Worm (Caenorhabditis elegans) whole organism, midembryonic: ENCODE results near the gene K08D9.6.

Experiments
- T22C8.4 ChIP-seq: fragments of 200-800 bp; sonication (Bioruptor generic); IDR thresholded peaks from 2 replicates; pipeline ENCODE4 v1.3.6; 2022; ENCODE audit warnings: missing genetic modification characterization, missing compliant biosample characterization
- cog-1 ChIP-seq: sonication (generic microtip); optimal IDR thresholded peaks from 2 replicates; lab custom pipeline; 2016; ENCODE audit warnings: missing genetic modification characterization, missing compliant biosample characterization
- flt-1 ChIP-seq: fragments of 200-800 bp; sonication (Bioruptor generic); IDR thresholded peaks from 2 replicates; pipeline ENCODE4 v1.3.6; 2022; ENCODE audit warnings: missing genetic modification characterization, missing compliant biosample characterization
- klf-2 ChIP-seq: fragments of 200-800 bp; sonication (Bioruptor generic); conservative IDR thresholded peaks from 2 replicates; pipeline ENCODE4 v1.3.6; 2022; ENCODE audit warnings: missing genetic modification reagents, missing genetic modification characterization, missing compliant biosample characterization
- med-1 ChIP-seq: sonication (generic microtip); optimal IDR thresholded peaks from 2 replicates; lab custom pipeline; 2017; ENCODE audit warnings: missing genetic modification characterization, mild to moderate bottlenecking, missing compliant biosample characterization, antibody characterized with exemption, missing genetic modification reagents; ENCODE audit not compliant: insufficient read depth
- ref-1 ChIP-seq: fragments of 200-800 bp; sonication (Bioruptor generic); conservative IDR thresholded peaks from 2 replicates; pipeline ENCODE4 v1.3.6; 2022; ENCODE audit warnings: missing genetic modification reagents, missing genetic modification characterization, missing compliant biosample characterization
- tab-1 ChIP-seq: fragments of 200-800 bp; sonication (Bioruptor generic); IDR thresholded peaks from 2 replicates; pipeline ENCODE4 v1.3.6; 2022; ENCODE audit warnings: missing genetic modification characterization, missing compliant biosample characterization
- ztf-23 ChIP-seq: fragments of 200-800 bp; sonication (Bioruptor generic); IDR thresholded peaks from 2 replicates; pipeline ENCODE4 v1.3.6; 2022; ENCODE audit warnings: missing genetic modification reagents, missing genetic modification characterization, missing compliant biosample characterization
- ztf-29 ChIP-seq: fragments of 200-800 bp; sonication (Bioruptor generic); IDR thresholded peaks from 2 replicates; pipeline ENCODE4 v1.3.6; 2022; ENCODE audit warnings: missing genetic modification reagents, missing genetic modification characterization, missing compliant biosample characterization

Gene K08D9.6

DNA sequence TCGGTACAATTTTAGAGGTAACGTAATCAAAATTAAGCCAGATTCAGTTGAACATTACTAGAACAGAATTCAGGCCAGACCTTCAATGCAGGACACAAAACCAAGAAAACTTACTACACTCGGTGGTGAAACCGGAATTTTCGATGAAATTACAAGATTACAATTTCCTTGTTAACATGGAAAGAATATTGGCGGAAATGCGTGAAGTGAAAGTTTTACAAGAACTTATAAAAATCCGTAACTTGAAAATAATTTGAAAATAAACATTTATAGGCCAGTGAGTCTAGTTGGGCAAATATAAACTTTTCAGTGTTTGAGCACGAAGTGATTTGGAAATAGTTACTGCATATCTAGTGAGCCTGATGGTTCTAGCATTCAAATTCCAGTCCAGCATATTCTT is at the start of gene K08D9.6:
K08D9.6 (minus strand) TSS at position 101 of the 400 bp plus-strand sequence.
- TF ChIP-seq ztf-29 (GFP tag; lab: Robert Waterston, UW), result no peak
- no peak for TF ChIP-seq T22C8.4 (GFP tag; lab: Robert Waterston, UW)

DNA sequence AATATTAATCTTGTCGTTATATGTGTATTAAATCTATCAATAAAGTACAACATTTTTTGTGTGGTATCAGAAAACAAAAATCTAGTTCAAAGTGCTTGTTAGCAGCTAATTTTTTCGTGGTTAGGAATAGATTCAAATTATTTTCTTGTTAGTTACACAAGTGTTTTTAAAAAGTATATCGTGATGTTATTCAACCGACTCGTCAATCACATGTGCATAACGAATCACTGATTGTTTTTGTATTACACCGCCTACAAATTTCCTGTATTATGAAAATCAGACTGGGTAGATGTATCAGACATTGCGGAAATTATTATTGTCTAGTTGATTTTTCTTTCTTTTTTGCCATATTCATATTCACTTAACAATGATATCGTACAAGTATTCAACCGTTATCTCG is 48.2 kb upstream of the K08D9.6 start, which contains the start of gene str-64:
str-64 (plus strand) TSS at position 301 of the 400 bp plus-strand sequence.
- TF ChIP-seq tab-1, result no peak
- no peak for TF ChIP-seq klf-2 (GFP tag; lab: Robert Waterston, UW)
- no peak for TF ChIP-seq med-1
- TF ChIP-seq ztf-23, result no peak
- TF ChIP-seq flt-1 (GFP tag; lab: Robert Waterston, UW), result no peak
- TF ChIP-seq ztf-29 (GFP tag; lab: Robert Waterston, UW), result no peak

DNA sequence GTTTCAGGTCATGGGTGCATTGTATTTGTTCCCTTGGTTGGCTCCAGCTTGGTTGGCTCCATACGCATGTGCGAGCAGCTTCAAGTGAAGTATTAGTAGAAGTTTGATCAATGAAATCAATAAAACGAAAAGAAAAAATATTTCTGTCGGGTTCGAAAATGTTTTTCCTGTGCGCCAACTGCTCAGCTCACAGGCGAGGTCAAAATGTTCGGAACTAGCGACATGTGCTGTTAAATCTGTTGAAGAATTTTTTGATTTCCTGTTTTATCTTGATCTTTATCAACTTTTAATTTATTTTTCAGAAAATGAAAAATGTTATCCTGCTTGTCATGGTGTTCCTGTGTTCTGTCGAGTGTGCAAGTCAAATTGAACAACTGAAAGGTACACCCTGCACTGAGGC is 46.7 kb upstream of the K08D9.6 start, which contains the start of gene T28A11.25:
T28A11.25 (plus strand) TSS at position 301 of the 400 bp plus-strand sequence.
- TF ChIP-seq flt-1 (GFP tag; lab: Robert Waterston, UW) (no peak), med-1 (no peak), ref-1 (GFP tag; lab: Robert Waterston, UW) (no peak), klf-2 (GFP tag; lab: Robert Waterston, UW) (no peak), cog-1 (tag; lab: Kevin White, UChicago) (no peak), tab-1 (no peak), ztf-29 (GFP tag; lab: Robert Waterston, UW) (no peak), T22C8.4 (GFP tag; lab: Robert Waterston, UW) (no peak), ztf-23 (no peak)

DNA sequence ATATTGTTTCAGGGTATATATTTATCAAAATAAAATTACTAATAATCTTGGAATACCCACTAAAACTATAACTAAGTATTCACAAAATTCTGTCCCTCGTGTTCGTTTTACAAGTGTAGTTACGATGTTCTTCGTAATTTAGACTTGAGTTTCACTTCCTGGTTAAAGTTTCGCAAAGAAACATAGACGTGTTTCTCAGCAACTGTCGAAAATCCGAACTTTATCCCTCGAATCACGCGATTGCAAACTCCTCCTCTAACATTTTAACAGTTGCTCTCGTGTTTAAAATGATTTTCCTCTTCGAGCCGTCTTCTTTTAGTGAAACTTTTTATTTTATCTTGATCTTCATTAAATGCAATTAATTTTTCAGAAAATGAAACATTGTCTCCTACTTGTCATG is 45.2 kb upstream of the K08D9.6 start, which contains the start of gene T28A11.2:
T28A11.2 (plus strand) TSS at position 371 of the 400 bp plus-strand sequence.
- TF ChIP-seq ztf-29 (GFP tag; lab: Robert Waterston, UW) (no peak), tab-1 (no peak), ztf-23 (no peak), T22C8.4 (GFP tag; lab: Robert Waterston, UW) (no peak), flt-1 (GFP tag; lab: Robert Waterston, UW) (no peak), cog-1 (tag; lab: Kevin White, UChicago) (no peak), med-1 (no peak), ref-1 (GFP tag; lab: Robert Waterston, UW) (no peak), klf-2 (GFP tag; lab: Robert Waterston, UW) (no peak)

DNA sequence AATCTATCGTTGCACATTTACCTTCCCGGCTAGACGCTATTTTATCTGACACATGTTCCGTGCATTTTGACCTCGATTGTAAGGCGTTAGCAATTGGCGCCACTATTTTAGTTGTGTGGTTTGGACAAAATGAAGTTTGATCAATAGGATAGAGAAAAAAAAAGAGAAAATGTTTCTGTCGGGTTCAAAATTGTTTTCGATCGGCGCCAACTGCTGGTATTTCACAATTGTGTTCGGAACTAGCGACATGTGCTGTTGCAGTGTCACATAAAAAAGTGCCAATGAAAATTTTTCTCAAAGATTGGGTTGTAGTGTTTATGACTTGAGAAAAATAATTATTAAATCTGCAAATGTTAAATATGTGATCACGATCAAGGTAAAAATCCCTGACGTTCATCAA is 44.4 kb upstream of the K08D9.6 start:
- TF ChIP-seq ztf-23, result no peak
- TF ChIP-seq flt-1 (GFP tag; lab: Robert Waterston, UW), result no peak
- no peak for TF ChIP-seq med-1
- TF ChIP-seq ztf-29 (GFP tag; lab: Robert Waterston, UW), result no peak
- TF ChIP-seq tab-1, result no peak
- no peak for TF ChIP-seq klf-2 (GFP tag; lab: Robert Waterston, UW)
- TF ChIP-seq T22C8.4 (GFP tag; lab: Robert Waterston, UW), result no peak

DNA sequence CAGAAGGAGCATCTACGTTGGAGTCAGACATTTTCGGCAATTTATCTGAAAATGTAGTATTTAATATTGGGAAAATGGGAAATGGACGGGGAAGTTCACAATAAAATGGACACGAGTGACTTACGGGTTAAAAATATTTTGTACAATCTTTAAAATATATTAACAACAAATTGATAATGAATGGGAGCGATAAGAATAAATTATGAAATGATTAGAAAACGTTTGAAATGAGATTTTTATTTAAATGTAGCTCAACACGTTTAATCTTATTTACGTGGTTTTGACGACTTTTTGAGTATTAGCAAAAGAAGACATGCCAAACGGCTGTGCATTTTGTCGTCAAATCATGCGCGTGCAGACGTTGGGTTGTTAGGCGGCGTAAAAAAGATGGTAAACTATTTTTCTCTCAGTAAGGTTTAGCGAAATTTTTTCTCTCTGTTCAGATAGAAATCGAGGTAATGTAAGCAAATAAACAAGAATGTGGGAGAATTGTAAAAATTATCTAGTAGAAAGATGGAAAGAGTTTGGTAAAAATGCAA is 43.4 kb upstream of the K08D9.6 start, which contains the start of gene fbxa-64:
fbxa-64 (minus strand) TSS at position 51 of the 539 bp plus-strand sequence.
- no peak for TF ChIP-seq ztf-29 (GFP tag; lab: Robert Waterston, UW)

DNA sequence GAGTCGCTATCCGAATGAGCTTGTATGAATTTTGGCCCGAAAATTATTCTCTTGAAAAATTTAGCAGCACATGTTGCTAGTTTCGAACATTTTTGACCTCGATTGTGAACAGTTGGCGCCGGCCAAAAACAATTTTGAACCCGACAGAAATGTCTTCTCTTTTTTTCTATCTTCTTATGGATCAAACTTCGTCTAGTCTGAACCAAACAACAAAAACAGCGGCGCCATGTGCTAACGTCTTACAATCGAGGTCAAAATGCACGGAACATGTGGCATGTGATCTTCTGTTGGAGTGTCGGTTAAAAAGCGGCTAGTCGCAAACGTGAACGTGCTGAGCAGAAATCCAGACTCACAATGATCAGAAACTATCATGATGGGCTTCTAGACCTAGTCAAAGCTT is 41.4 kb upstream of the K08D9.6 start:
- TF ChIP-seq ztf-23 (no peak), tab-1 (no peak), flt-1 (GFP tag; lab: Robert Waterston, UW) (no peak), med-1 (no peak), ref-1 (GFP tag; lab: Robert Waterston, UW) (no peak)

DNA sequence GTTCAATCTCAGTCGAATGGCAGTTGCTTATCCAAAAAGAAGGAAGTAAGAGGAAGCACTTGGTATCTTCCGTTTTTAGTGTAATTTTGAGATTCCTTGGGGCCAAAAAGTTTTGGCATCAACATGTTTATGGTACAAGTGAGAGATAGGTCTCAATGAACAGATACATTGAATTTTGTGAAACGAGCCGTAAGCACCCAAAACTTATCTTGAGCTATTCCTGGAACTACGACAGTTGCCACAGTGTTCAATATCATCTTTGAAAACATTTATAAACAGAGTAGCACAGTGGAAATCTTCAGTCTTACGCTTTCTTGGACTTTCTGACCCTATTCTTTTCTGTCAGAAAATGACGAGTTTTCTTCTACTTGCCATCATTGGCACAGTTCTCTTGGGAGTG is 40.2 kb upstream of the K08D9.6 start, which contains the start of gene T28A11.3:
T28A11.3 (plus strand) TSS at position 301 of the 400 bp plus-strand sequence.
- TF ChIP-seq ztf-29 (GFP tag; lab: Robert Waterston, UW) (no peak), T22C8.4 (GFP tag; lab: Robert Waterston, UW) (no peak), cog-1 (tag; lab: Kevin White, UChicago) (no peak), flt-1 (GFP tag; lab: Robert Waterston, UW) (no peak), ref-1 (GFP tag; lab: Robert Waterston, UW) (no peak), tab-1 (no peak), med-1 (no peak), ztf-23 (no peak), klf-2 (GFP tag; lab: Robert Waterston, UW) (no peak)

DNA sequence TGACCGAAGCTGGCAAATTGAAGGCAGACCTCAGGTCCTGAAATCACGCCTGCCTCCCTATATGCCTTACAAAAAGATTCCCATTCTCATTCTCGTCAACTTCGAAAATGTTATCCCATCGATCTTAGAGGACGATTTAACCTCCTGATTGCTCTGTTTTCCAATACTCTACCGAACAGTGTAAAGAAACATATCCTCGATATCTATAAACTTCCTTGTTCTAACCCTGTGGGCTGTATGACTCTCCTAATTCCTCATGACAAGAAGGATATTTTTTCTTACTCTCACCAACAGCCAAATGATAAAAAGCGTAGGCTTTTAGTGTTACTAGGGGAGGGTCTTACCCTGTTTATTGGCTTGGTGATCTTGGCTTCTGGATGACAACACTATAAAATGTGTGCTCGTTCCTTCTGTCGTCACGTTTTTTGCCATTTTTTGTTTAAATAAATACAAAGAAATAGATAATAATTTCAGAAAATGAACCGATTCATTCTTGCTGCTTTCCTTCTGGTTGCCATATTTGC is 38.9 kb upstream of the K08D9.6 start, which contains the start of gene T28A11.4:
T28A11.4 (plus strand) TSS at position 474 of the 524 bp plus-strand sequence.
- no peak for TF ChIP-seq T22C8.4 (GFP tag; lab: Robert Waterston, UW)
- no peak for TF ChIP-seq med-1
- no peak for TF ChIP-seq flt-1 (GFP tag; lab: Robert Waterston, UW)
- TF ChIP-seq klf-2 (GFP tag; lab: Robert Waterston, UW), result no peak

DNA sequence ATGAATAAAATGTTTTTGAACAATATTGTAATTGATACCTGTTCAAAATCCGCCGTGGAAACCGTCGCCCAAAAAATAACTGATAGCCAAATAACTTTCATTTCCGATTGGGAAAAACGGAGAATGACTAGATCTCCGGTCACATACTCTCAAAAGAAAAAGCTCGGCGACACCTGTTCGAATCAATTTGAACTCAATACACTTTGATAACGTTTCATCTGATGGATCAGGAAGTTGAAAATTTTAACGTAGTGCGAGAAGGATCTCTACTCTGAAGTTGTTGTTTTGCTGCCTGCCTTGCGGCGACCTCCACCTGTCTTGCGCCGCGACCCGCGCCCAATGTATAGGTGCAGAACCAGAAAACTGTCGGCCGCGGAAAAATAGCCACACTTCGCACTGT is 38.4 kb upstream of the K08D9.6 start, which contains the start of gene T28A11.20:
T28A11.20 (minus strand) TSS at position 101 of the 400 bp plus-strand sequence.
- no peak for TF ChIP-seq ztf-29 (GFP tag; lab: Robert Waterston, UW)
- TF ChIP-seq klf-2 (GFP tag; lab: Robert Waterston, UW), result no peak
- TF ChIP-seq ztf-23, result no peak
- no peak for TF ChIP-seq med-1
- no peak for TF ChIP-seq T22C8.4 (GFP tag; lab: Robert Waterston, UW)
- no peak for TF ChIP-seq flt-1 (GFP tag; lab: Robert Waterston, UW)
- TF ChIP-seq cog-1 (tag; lab: Kevin White, UChicago), result no peak
- no peak for TF ChIP-seq tab-1
- TF ChIP-seq ref-1 (GFP tag; lab: Robert Waterston, UW), result no peak
